Worm (Caenorhabditis elegans) whole organism, late embryonic: Measurements from ENCODE around the gene sec-20.

Experiments used
- C38D4.7 ChIP-seq: fragments of 200-800 bp; sonication (Bioruptor generic); optimal IDR thresholded peaks from 2 replicates; lab custom pipeline; 2018; ENCODE audit warnings: mild to moderate bottlenecking, missing genetic modification characterization, moderate library complexity, missing compliant biosample characterization
- ama-1 ChIP-seq: fragments of 150-350 bp; optimal IDR thresholded peaks from 2 replicates; lab custom pipeline; 2014
- unc-3 ChIP-seq, 2 experiments: fragments of 200-800 bp in 1 of 2; sonication (Bioruptor generic) in 1 of 2; sonication (generic microtip) in 1 of 2; conservative IDR thresholded peaks in 1 of 2; optimal IDR thresholded peaks in 1 of 2; 2 replicates each; pipeline versions ENCODE4 v1.3.6 to Lab custom; 2016 to 2022; ENCODE audit warnings: missing compliant biosample characterization in 2 of 2, missing genetic modification characterization in 2 of 2, missing genetic modification reagents in 1 of 2

- TF ChIP-seq unc-3 (GFP tag; conservative IDR thresholded peaks at IDR 0.05; lab: Robert Waterston, UW) (no peak; the same call in 1 of the 2 replicates), unc-3 (tag; optimal IDR thresholded peaks at IDR 0.05; lab: Kevin White, UChicago) (no peak), ama-1 (no peak), C38D4.7 (GFP tag; lab: Kevin White, UChicago) (no peak)
These were observed 13.8 kb upstream of the sec-20 start for ce11 chrIII:178126-178525.
